Fruit fly (Drosophila melanogaster) whole organism, embryonic: ENCODE data around the gene ph-d.

ENCODE experiments used
- Ada2b ChIP-seq: fragments of 200-800 bp; sonication (Bioruptor generic); IDR thresholded peaks from 2 replicates; pipeline ENCODE4 v1.3.6; 2022; ENCODE audit warnings: missing biosample characterization, missing genetic modification characterization
- Antp ChIP-seq: fragments of 200-800 bp; sonication (Bioruptor generic); optimal IDR thresholded peaks from 3 replicates; lab custom pipeline; 2016; ENCODE audit warnings: missing biosample characterization, missing genetic modification characterization
- CG10209 ChIP-seq: fragments of 200-800 bp; sonication (Bioruptor generic); optimal IDR thresholded peaks from 3 replicates; lab custom pipeline; 2017; ENCODE audit warnings: missing biosample characterization, mild to moderate bottlenecking, missing genetic modification characterization, missing genetic modification reagents
- CG10267 ChIP-seq: fragments of 200-800 bp; sonication (Bioruptor generic); optimal IDR thresholded peaks from 2 replicates; lab custom pipeline; 2018; ENCODE audit warnings: missing biosample characterization, mild to moderate bottlenecking, missing genetic modification characterization, moderate library complexity
- CG10979 ChIP-seq: fragments of 200-800 bp; sonication (Bioruptor generic); optimal IDR thresholded peaks from 2 replicates; lab custom pipeline; 2018; ENCODE audit warnings: missing biosample characterization, mild to moderate bottlenecking, missing genetic modification characterization, moderate library complexity
- CG11093 ChIP-seq: fragments of 200-800 bp; sonication (Bioruptor generic); IDR thresholded peaks from 3 replicates; pipeline ENCODE4 v1.3.6; 2022; ENCODE audit warnings: missing biosample characterization, missing genetic modification characterization
- CG14050 ChIP-seq: fragments of 200-800 bp; sonication (Bioruptor generic); IDR thresholded peaks from 3 replicates; pipeline ENCODE4 v1.3.6; 2022; ENCODE audit warnings: missing biosample characterization, missing genetic modification characterization
- CG14667 ChIP-seq: fragments of 200-800 bp; sonication (Bioruptor generic); IDR thresholded peaks from 2 replicates; pipeline ENCODE4 v1.3.6; 2022; ENCODE audit warnings: missing biosample characterization, missing genetic modification characterization
- CG14860 ChIP-seq: fragments of 200-800 bp; sonication (Bioruptor generic); IDR thresholded peaks from 3 replicates; pipeline ENCODE4 v1.3.6; 2022; ENCODE audit warnings: missing biosample characterization, missing genetic modification characterization; ENCODE audit not compliant: partially characterized antibody
- CG1603 ChIP-seq: fragments of 200-800 bp; sonication (Bioruptor generic); optimal IDR thresholded peaks from 2 replicates; lab custom pipeline; 2019; ENCODE audit warnings: missing biosample characterization, mild to moderate bottlenecking, missing genetic modification characterization, moderate library complexity
- CG1647 ChIP-seq: fragments of 200-800 bp; sonication (Bioruptor generic); optimal IDR thresholded peaks from 3 replicates; lab custom pipeline; 2016; ENCODE audit warnings: missing biosample characterization, missing genetic modification characterization
- CG17829 ChIP-seq: fragments of 200-800 bp; optimal IDR thresholded peaks from 2 replicates; lab custom pipeline; 2019; ENCODE audit warnings: missing biosample characterization, mild to moderate bottlenecking, missing genetic modification characterization, moderate library complexity
- CG1832 ChIP-seq: fragments of 200-800 bp; sonication (Bioruptor generic); optimal IDR thresholded peaks from 2 replicates; lab custom pipeline; 2017; ENCODE audit warnings: missing biosample characterization, mild to moderate bottlenecking, missing genetic modification characterization, inconsistent platforms
- CG2678 ChIP-seq: fragments of 200-800 bp; sonication (Bioruptor generic); optimal IDR thresholded peaks from 3 replicates; lab custom pipeline; 2019; ENCODE audit warnings: missing biosample characterization, mild to moderate bottlenecking, missing genetic modification characterization, moderate library complexity
- CG3065 ChIP-seq: fragments of 200-800 bp; sonication (Bioruptor generic); optimal IDR thresholded peaks from 2 replicates; lab custom pipeline; 2016; ENCODE audit warnings: missing biosample characterization, missing genetic modification characterization
- CG4404 ChIP-seq: fragments of 200-800 bp; sonication (Bioruptor generic); IDR thresholded peaks from 2 replicates; pipeline ENCODE4 v1.3.6; 2022; ENCODE audit warnings: missing biosample characterization, missing genetic modification characterization
- CG5245 ChIP-seq: fragments of 200-800 bp; sonication (Bioruptor generic); optimal IDR thresholded peaks from 3 replicates; lab custom pipeline; 2016; ENCODE audit warnings: missing biosample characterization, missing genetic modification characterization
- CG6272 ChIP-seq: fragments of 200-800 bp; sonication (Bioruptor generic); IDR thresholded peaks from 2 replicates; pipeline ENCODE4 v1.3.6; 2022; ENCODE audit warnings: missing biosample characterization, missing genetic modification characterization
- CG7357 ChIP-seq: fragments of 200-800 bp; sonication (Bioruptor generic); IDR thresholded peaks from 3 replicates; pipeline ENCODE4 v1.3.6; 2022; ENCODE audit warnings: missing biosample characterization, missing genetic modification characterization
- CG8089 ChIP-seq: fragments of 200-800 bp; sonication (Bioruptor generic); optimal IDR thresholded peaks from 3 replicates; lab custom pipeline; 2016; ENCODE audit warnings: missing biosample characterization, missing genetic modification characterization
- CG8290 ChIP-seq, 3 experiments: fragments of 200-800 bp; sonication (Bioruptor generic); optimal IDR thresholded peaks; 2 replicates each; lab custom pipeline; 2016 to 2019; ENCODE audit warnings: missing biosample characterization in 3 of 3, missing genetic modification characterization in 3 of 3, mild to moderate bottlenecking in 2 of 3, moderate library complexity in 1 of 3
- CG8359 ChIP-seq: fragments of 200-800 bp; sonication (Bioruptor generic); optimal IDR thresholded peaks from 2 replicates; lab custom pipeline; 2017; ENCODE audit warnings: missing biosample characterization, mild to moderate bottlenecking, missing genetic modification characterization, borderline replicate concordance
- CG9437 ChIP-seq: fragments of 200-800 bp; sonication (Bioruptor generic); optimal IDR thresholded peaks from 2 replicates; lab custom pipeline; 2018; ENCODE audit warnings: missing biosample characterization, mild to moderate bottlenecking, missing genetic modification characterization
- Dp ChIP-seq: fragments of 200-800 bp; sonication (Bioruptor generic); optimal IDR thresholded peaks from 2 replicates; lab custom pipeline; 2018; ENCODE audit warnings: missing biosample characterization, mild to moderate bottlenecking, missing genetic modification characterization, moderate library complexity
- HHEX ChIP-seq: fragments of 200-800 bp; sonication (Bioruptor generic); optimal IDR thresholded peaks from 3 replicates; lab custom pipeline; 2017; ENCODE audit warnings: missing biosample characterization, mild to moderate bottlenecking, missing genetic modification characterization, missing genetic modification reagents
- HmgZ ChIP-seq: fragments of 200-800 bp; sonication (Bioruptor generic); optimal IDR thresholded peaks from 2 replicates; lab custom pipeline; 2018; ENCODE audit warnings: missing biosample characterization, mild to moderate bottlenecking, missing genetic modification characterization
- Kr ChIP-seq: fragments of 200-800 bp; sonication (Bioruptor generic); optimal IDR thresholded peaks from 2 replicates; lab custom pipeline; 2017; ENCODE audit warnings: missing biosample characterization, mild to moderate bottlenecking, missing genetic modification characterization
- NFAT ChIP-seq: fragments of 200-800 bp; sonication (Bioruptor generic); IDR thresholded peaks from 2 replicates; pipeline ENCODE4 v1.3.6; 2022; ENCODE audit warnings: missing biosample characterization, missing genetic modification characterization
- Optix ChIP-seq: fragments of 200-800 bp; sonication (Bioruptor generic); IDR thresholded peaks from 3 replicates; pipeline ENCODE4 v1.3.6; 2022; ENCODE audit warnings: missing biosample characterization, missing genetic modification characterization
- Sry-δ ChIP-seq: fragments of 200-800 bp; sonication (Bioruptor generic); optimal IDR thresholded peaks from 2 replicates; lab custom pipeline; 2016; ENCODE audit warnings: missing biosample characterization, missing genetic modification characterization
- Vsx1 ChIP-seq: fragments of 200-800 bp; sonication (Bioruptor generic); optimal IDR thresholded peaks from 2 replicates; lab custom pipeline; 2017; ENCODE audit warnings: missing biosample characterization, mild to moderate bottlenecking, missing genetic modification characterization, missing genetic modification reagents
- YL-1 ChIP-seq: fragments of 200-800 bp; sonication (Bioruptor generic); optimal IDR thresholded peaks from 3 replicates; lab custom pipeline; 2017; ENCODE audit warnings: missing biosample characterization, mild to moderate bottlenecking, missing genetic modification characterization
- cato ChIP-seq: fragments of 200-800 bp; sonication (Bioruptor generic); optimal IDR thresholded peaks from 2 replicates; lab custom pipeline; 2016; ENCODE audit warnings: missing biosample characterization, missing genetic modification characterization, borderline replicate concordance
- eve ChIP-seq, 2 experiments: fragments of >200 bp; optimal IDR thresholded peaks; 2 replicates each; lab custom pipeline; 2017; ENCODE audit warnings: missing biosample characterization in 2 of 2, missing genetic modification characterization in 2 of 2
- exex ChIP-seq: fragments of 200-800 bp; sonication (Bioruptor generic); optimal IDR thresholded peaks from 4 replicates; lab custom pipeline; 2018; ENCODE audit warnings: missing biosample characterization, mild to moderate bottlenecking, missing genetic modification characterization, moderate library complexity
- ftz-f1 ChIP-seq: fragments of 200-800 bp; sonication (Bioruptor generic); optimal IDR thresholded peaks from 2 replicates; lab custom pipeline; 2016; ENCODE audit warnings: missing biosample characterization, missing genetic modification characterization
- gsb-n ChIP-seq: fragments of 200-800 bp; sonication (Bioruptor generic); optimal IDR thresholded peaks from 3 replicates; lab custom pipeline; 2018; ENCODE audit warnings: missing biosample characterization, mild to moderate bottlenecking, missing genetic modification characterization
- inv ChIP-seq: fragments of 200-800 bp; sonication (Bioruptor generic); IDR thresholded peaks from 2 replicates; pipeline ENCODE4 v1.3.6; 2022; ENCODE audit warnings: missing biosample characterization, missing genetic modification characterization; ENCODE audit not compliant: partially characterized antibody
- mam ChIP-seq: fragments of 200-800 bp; sonication (Bioruptor generic); optimal IDR thresholded peaks from 3 replicates; lab custom pipeline; 2016; ENCODE audit warnings: missing biosample characterization, missing genetic modification characterization
- mld ChIP-seq: fragments of 200-800 bp; sonication (Bioruptor generic); IDR thresholded peaks from 3 replicates; pipeline ENCODE4 v1.3.6; 2022; ENCODE audit warnings: missing biosample characterization, missing genetic modification characterization; ENCODE audit not compliant: partially characterized antibody
- nom ChIP-seq: fragments of 200-800 bp; sonication (Bioruptor generic); optimal IDR thresholded peaks from 2 replicates; lab custom pipeline; 2017; ENCODE audit warnings: missing biosample characterization, missing genetic modification characterization, mild to moderate bottlenecking, moderate library complexity, missing genetic modification reagents
- odd ChIP-seq: fragments of 200-800 bp; sonication (Bioruptor generic); optimal IDR thresholded peaks from 2 replicates; lab custom pipeline; 2017; ENCODE audit warnings: missing biosample characterization, mild to moderate bottlenecking, missing genetic modification characterization
- pfk ChIP-seq: fragments of 200-800 bp; sonication (Bioruptor generic); optimal IDR thresholded peaks from 2 replicates; lab custom pipeline; 2018; ENCODE audit warnings: missing biosample characterization, mild to moderate bottlenecking, missing genetic modification characterization, moderate library complexity
- row ChIP-seq: fragments of 200-800 bp; sonication (Bioruptor generic); IDR thresholded peaks from 3 replicates; pipeline ENCODE4 v1.3.6; 2022; ENCODE audit warnings: missing biosample characterization, missing genetic modification characterization
- scrt ChIP-seq: fragments of 200-800 bp; sonication (Bioruptor generic); optimal IDR thresholded peaks from 2 replicates; lab custom pipeline; 2018; ENCODE audit warnings: missing biosample characterization, mild to moderate bottlenecking, missing genetic modification characterization, moderate library complexity
- sisA ChIP-seq: fragments of 200-800 bp; sonication (Bioruptor generic); IDR thresholded peaks from 2 replicates; pipeline ENCODE4 v1.3.6; 2022; ENCODE audit warnings: missing biosample characterization, missing genetic modification characterization
- slbo ChIP-seq: fragments of 200-800 bp; sonication (Bioruptor generic); IDR thresholded peaks from 2 replicates; pipeline ENCODE4 v1.3.6; 2022; ENCODE audit warnings: missing biosample characterization, missing genetic modification characterization
- so ChIP-seq: fragments of 200-800 bp; sonication (Bioruptor generic); IDR thresholded peaks from 3 replicates; pipeline ENCODE4 v1.3.6; 2022; ENCODE audit warnings: missing biosample characterization, missing genetic modification characterization
- zen ChIP-seq: fragments of 200-800 bp; sonication (Bioruptor generic); optimal IDR thresholded peaks from 3 replicates; lab custom pipeline; 2018; ENCODE audit warnings: missing biosample characterization, mild to moderate bottlenecking, missing genetic modification characterization, moderate library complexity

ph-d gene

DNA sequence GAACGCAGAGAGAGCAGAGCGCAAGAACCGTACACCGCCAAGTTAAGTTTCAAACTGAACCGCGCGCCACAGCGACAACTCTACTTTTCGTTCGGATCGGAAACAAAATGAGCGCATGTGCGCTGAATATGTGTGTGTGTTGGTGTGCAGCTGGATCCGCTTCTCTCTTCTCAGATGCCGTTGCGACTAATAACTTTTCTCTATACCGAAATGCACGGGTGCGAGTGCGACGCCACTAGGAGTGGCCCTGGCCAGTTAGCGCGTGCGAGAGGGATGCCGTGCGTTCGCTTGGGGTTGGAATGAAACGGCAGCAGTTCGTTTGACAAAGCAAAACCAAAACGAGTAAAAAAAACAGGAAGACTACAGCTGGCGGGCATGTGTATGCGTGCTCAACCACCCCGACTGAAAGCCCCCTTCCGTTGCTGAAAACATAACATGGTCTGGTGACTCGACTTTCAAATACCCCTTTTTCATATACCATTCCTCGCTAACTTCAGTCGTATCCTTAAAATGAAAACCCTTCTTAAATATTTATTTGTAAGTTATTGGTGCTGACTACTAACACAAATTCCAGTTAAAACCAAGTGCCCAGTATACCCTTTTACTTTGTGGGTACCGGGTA, 13.9 kb upstream of the ph-d start (continued):
- TF ChIP-seq ftz-f1 (GFP tag; lab: Kevin White, UChicago) (peak; percentile 94), NFAT (GFP tag; lab: Robert Waterston, UW) (peak; percentile 100), nom (peak; percentile 98), HmgZ (tag; lab: Kevin White, UChicago) (peak; percentile 100), CG9437 (peak; percentile 94), YL-1 (GFP tag; lab: Kevin White, UChicago) (peak; percentile 98), CG17829 (peak; percentile 100), Vsx1 (GFP tag; lab: Kevin White, UChicago) (peak; percentile 99), CG14667 (GFP tag; lab: Robert Waterston, UW) (peak; percentile 100), row (GFP tag; lab: Robert Waterston, UW) (peak; percentile 100), CG5245 (GFP tag; lab: Kevin White, UChicago) (peak; percentile 100), CG7357 (GFP tag; lab: Robert Waterston, UW) (peak; percentile 99), zen (tag; lab: Kevin White, UChicago) (peak; percentile 100), CG14860 (no peak), Optix (GFP tag; lab: Robert Waterston, UW) (peak; percentile 100), Dp (GFP tag; lab: Kevin White, UChicago) (peak; percentile 38), scrt (GFP tag; lab: Kevin White, UChicago) (peak; percentile 99), CG8089 (peak; percentile 100), Kr (GFP tag; lab: Kevin White, UChicago) (peak; percentile 99), CG8359 (GFP tag; lab: Kevin White, UChicago) (peak; percentile 98), CG10979 (tag; lab: Kevin White, UChicago) (peak; percentile 100), CG10209 (GFP tag; lab: Kevin White, UChicago) (peak; percentile 100), mam (peak; percentile 100), inv (GFP tag; lab: Robert Waterston, UW) (no peak), odd (GFP tag; lab: Kevin White, UChicago) (peak; percentile 99), CG3065 (GFP tag; lab: Kevin White, UChicago) (peak; percentile 100), slbo (GFP tag; lab: Robert Waterston, UW) (peak; percentile 100), mld (GFP tag; lab: Robert Waterston, UW) (no peak), CG4404 (GFP tag; lab: Robert Waterston, UW) (peak; percentile 100), CG1647 (peak; percentile 100), CG14050 (GFP tag; lab: Robert Waterston, UW) (peak; percentile 100), so (GFP tag; lab: Robert Waterston, UW) (peak; percentile 100), HHEX (peak; percentile 100), sisA (GFP tag; lab: Robert Waterston, UW) (peak; percentile 100), CG1832 (GFP tag; lab: Kevin White, UChicago) (peak; percentile 98), exex (peak; percentile 97), CG1603 (peak; percentile 100), gsb-n (peak; percentile 100), CG6272 (GFP tag; lab: Robert Waterston, UW) (peak; percentile 100), eve (GFP tag; optimal IDR thresholded peaks at IDR 0.05; lab: Kevin White, UChicago) (peak; percentile 100), Sry-δ (GFP tag; lab: Kevin White, UChicago) (peak; percentile 90), CG10267 (tag; lab: Kevin White, UChicago) (peak; percentile 99), pfk (GFP tag; lab: Kevin White, UChicago) (peak; percentile 82), CG8290 (GFP tag; optimal IDR thresholded peaks at IDR 0.05; lab: Kevin White, UChicago) (peak; percentile 99), CG8290 (tag; optimal IDR thresholded peaks at IDR 0.05; lab: Kevin White, UChicago) (peak; percentile 99 to 100), Antp (GFP tag; lab: Kevin White, UChicago) (peak; percentile 100), cato (GFP tag; lab: Kevin White, UChicago) (peak; percentile 100), CG11093 (GFP tag; lab: Robert Waterston, UW) (peak; percentile 100), CG2678 (tag; lab: Kevin White, UChicago) (peak; percentile 100), Ada2b (GFP tag; lab: Robert Waterston, UW) (peak; percentile 100)
